Fruit fly (Drosophila melanogaster) whole organism, embryonic: ENCODE results near the gene CG18473.
A peak's percentile ranks its signal among the peaks of the same experiment; 100 is the strongest.

ENCODE experiments used
- Atf-2 ChIP-seq: fragments of 200-800 bp; sonication (Bioruptor generic); optimal IDR thresholded peaks from 2 replicates; lab custom pipeline; 2016; ENCODE audit warnings: missing biosample characterization, missing genetic modification characterization
- CG10267 ChIP-seq: fragments of 200-800 bp; sonication (Bioruptor generic); optimal IDR thresholded peaks from 2 replicates; lab custom pipeline; 2018; ENCODE audit warnings: missing biosample characterization, mild to moderate bottlenecking, missing genetic modification characterization, moderate library complexity
- CG12155 ChIP-seq: fragments of 200-800 bp; sonication (Bioruptor generic); optimal IDR thresholded peaks from 3 replicates; lab custom pipeline; 2016; ENCODE audit warnings: missing biosample characterization, missing genetic modification characterization
- CG12659 ChIP-seq: fragments of 200-800 bp; sonication (Bioruptor generic); optimal IDR thresholded peaks from 3 replicates; lab custom pipeline; 2017; ENCODE audit warnings: mild to moderate bottlenecking, missing biosample characterization, missing genetic modification reagents, missing genetic modification characterization
- CG14965 ChIP-seq: fragments of 200-800 bp; sonication (Bioruptor generic); optimal IDR thresholded peaks from 2 replicates; lab custom pipeline; 2016; ENCODE audit warnings: missing biosample characterization, missing genetic modification characterization, borderline replicate concordance
- CG15073 ChIP-seq: fragments of 200-800 bp; sonication (Bioruptor generic); optimal IDR thresholded peaks from 2 replicates; lab custom pipeline; 2016; ENCODE audit warnings: missing biosample characterization, missing genetic modification characterization
- CG15696 ChIP-seq: fragments of 200-800 bp; sonication (Bioruptor generic); optimal IDR thresholded peaks from 2 replicates; lab custom pipeline; 2019; ENCODE audit warnings: missing biosample characterization, mild to moderate bottlenecking, missing genetic modification characterization, moderate library complexity
- CG16813 ChIP-seq: fragments of 200-800 bp; sonication (Bioruptor generic); IDR thresholded peaks from 3 replicates; pipeline ENCODE4 v1.3.6; 2022; ENCODE audit warnings: missing biosample characterization, missing genetic modification characterization; ENCODE audit not compliant: partially characterized antibody
- CG17359 ChIP-seq: fragments of 200-800 bp; sonication (Bioruptor generic); optimal IDR thresholded peaks from 3 replicates; lab custom pipeline; 2018; ENCODE audit warnings: missing biosample characterization, mild to moderate bottlenecking, missing genetic modification characterization, moderate library complexity
- CG17385 ChIP-seq: fragments of 200-800 bp; sonication (Bioruptor generic); optimal IDR thresholded peaks from 3 replicates; lab custom pipeline; 2018; ENCODE audit warnings: missing biosample characterization, mild to moderate bottlenecking, missing genetic modification characterization
- CG1832 ChIP-seq: fragments of 200-800 bp; sonication (Bioruptor generic); optimal IDR thresholded peaks from 2 replicates; lab custom pipeline; 2017; ENCODE audit warnings: missing biosample characterization, mild to moderate bottlenecking, missing genetic modification characterization, inconsistent platforms
- CG2120 ChIP-seq: fragments of 200-800 bp; sonication (Bioruptor generic); optimal IDR thresholded peaks from 3 replicates; lab custom pipeline; 2016; ENCODE audit warnings: missing biosample characterization, missing genetic modification characterization
- CG2712 ChIP-seq: fragments of 200-800 bp; optimal IDR thresholded peaks from 3 replicates; lab custom pipeline; 2019; ENCODE audit warnings: missing biosample characterization, mild to moderate bottlenecking, missing genetic modification characterization, moderate library complexity
- CG4282 ChIP-seq: fragments of 200-800 bp; sonication (Bioruptor generic); optimal IDR thresholded peaks from 2 replicates; lab custom pipeline; 2016; ENCODE audit warnings: missing biosample characterization, missing genetic modification characterization
- CG4360 ChIP-seq: fragments of 200-800 bp; sonication (Bioruptor generic); IDR thresholded peaks from 2 replicates; pipeline ENCODE4 v1.3.6; 2022; ENCODE audit warnings: missing biosample characterization, missing genetic modification characterization
- CG4820 ChIP-seq: fragments of 200-800 bp; sonication (Bioruptor generic); optimal IDR thresholded peaks from 3 replicates; lab custom pipeline; 2016; ENCODE audit warnings: missing biosample characterization, missing genetic modification characterization
- CG7357 ChIP-seq: fragments of 200-800 bp; sonication (Bioruptor generic); IDR thresholded peaks from 3 replicates; pipeline ENCODE4 v1.3.6; 2022; ENCODE audit warnings: missing biosample characterization, missing genetic modification characterization
- CG8359 ChIP-seq: fragments of 200-800 bp; sonication (Bioruptor generic); optimal IDR thresholded peaks from 2 replicates; lab custom pipeline; 2017; ENCODE audit warnings: missing biosample characterization, mild to moderate bottlenecking, missing genetic modification characterization, borderline replicate concordance
- CG9437 ChIP-seq: fragments of 200-800 bp; sonication (Bioruptor generic); optimal IDR thresholded peaks from 2 replicates; lab custom pipeline; 2018; ENCODE audit warnings: missing biosample characterization, mild to moderate bottlenecking, missing genetic modification characterization
- CG9797 ChIP-seq: fragments of 200-800 bp; sonication (Bioruptor generic); optimal IDR thresholded peaks from 3 replicates; lab custom pipeline; 2018; ENCODE audit warnings: missing biosample characterization, mild to moderate bottlenecking, missing genetic modification characterization
- Dip3 ChIP-seq: fragments of 200-800 bp; sonication (Bioruptor generic); optimal IDR thresholded peaks from 3 replicates; lab custom pipeline; 2016; ENCODE audit warnings: missing biosample characterization, missing genetic modification characterization
- Dref ChIP-seq: fragments of 200-800 bp; sonication (Bioruptor generic); IDR thresholded peaks from 2 replicates; pipeline ENCODE4 v1.3.6; 2022; ENCODE audit warnings: missing biosample characterization, missing genetic modification characterization
- E2f2 ChIP-seq: fragments of 200-800 bp; sonication (Bioruptor generic); IDR thresholded peaks from 2 replicates; pipeline ENCODE4 v1.3.6; 2022; ENCODE audit warnings: missing biosample characterization, missing genetic modification characterization
- ERR ChIP-seq: fragments of 200-800 bp; sonication (Bioruptor generic); optimal IDR thresholded peaks from 2 replicates; lab custom pipeline; 2016; ENCODE audit warnings: missing biosample characterization, missing genetic modification characterization
- Hand ChIP-seq: fragments of 200-800 bp; sonication (Bioruptor generic); optimal IDR thresholded peaks from 2 replicates; lab custom pipeline; 2017; ENCODE audit warnings: mild to moderate bottlenecking, missing biosample characterization, missing genetic modification reagents, missing genetic modification characterization
- Meics ChIP-seq: fragments of 200-800 bp; sonication (Bioruptor generic); optimal IDR thresholded peaks from 2 replicates; lab custom pipeline; 2017; ENCODE audit warnings: missing biosample characterization, mild to moderate bottlenecking, missing genetic modification characterization
- NFAT ChIP-seq: fragments of 200-800 bp; sonication (Bioruptor generic); IDR thresholded peaks from 2 replicates; pipeline ENCODE4 v1.3.6; 2022; ENCODE audit warnings: missing biosample characterization, missing genetic modification characterization
- Rfx ChIP-seq: fragments of 200-800 bp; sonication (Bioruptor generic); IDR thresholded peaks from 2 replicates; pipeline ENCODE4 v1.3.6; 2022; ENCODE audit warnings: missing biosample characterization, missing genetic modification characterization
- Side ChIP-seq: fragments of 200-800 bp; sonication (Bioruptor generic); optimal IDR thresholded peaks from 2 replicates; lab custom pipeline; 2016; ENCODE audit warnings: missing biosample characterization, missing genetic modification characterization
- Usf ChIP-seq: fragments of 200-800 bp; sonication (Bioruptor generic); optimal IDR thresholded peaks from 2 replicates; lab custom pipeline; 2017; ENCODE audit warnings: missing genotype, missing biosample characterization, missing genetic modification characterization
- ase ChIP-seq: fragments of 200-800 bp; sonication (Bioruptor generic); IDR thresholded peaks from 3 replicates; pipeline ENCODE4 v1.3.6; 2022; ENCODE audit warnings: missing biosample characterization, missing genetic modification characterization
- crp ChIP-seq, 2 experiments: fragments of 200-800 bp; sonication (Bioruptor generic); optimal IDR thresholded peaks; 2 replicates in 1 of 2; 3 replicates in 1 of 2; lab custom pipeline; 2017; ENCODE audit warnings: missing biosample characterization in 2 of 2, missing genetic modification characterization in 2 of 2, mild to moderate bottlenecking in 1 of 2, moderate library complexity in 1 of 2
- dimm ChIP-seq: fragments of 200-800 bp; sonication (Bioruptor generic); IDR thresholded peaks from 2 replicates; pipeline ENCODE4 v1.3.6; 2022; ENCODE audit warnings: missing biosample characterization, missing genetic modification characterization
- esg ChIP-seq: fragments of 200-800 bp; sonication (Bioruptor generic); conservative IDR thresholded peaks from 2 replicates; pipeline ENCODE4 v1.3.6; 2022; ENCODE audit warnings: missing biosample characterization, missing genetic modification characterization
- exex ChIP-seq: fragments of 200-800 bp; sonication (Bioruptor generic); optimal IDR thresholded peaks from 4 replicates; lab custom pipeline; 2018; ENCODE audit warnings: missing biosample characterization, mild to moderate bottlenecking, missing genetic modification characterization, moderate library complexity
- fu2 ChIP-seq: fragments of 200-800 bp; sonication (Bioruptor generic); optimal IDR thresholded peaks from 2 replicates; lab custom pipeline; 2016; ENCODE audit warnings: missing biosample characterization, missing genetic modification characterization
- gem ChIP-seq: fragments of 200-800 bp; sonication (Bioruptor generic); optimal IDR thresholded peaks from 2 replicates; lab custom pipeline; 2019; ENCODE audit warnings: missing biosample characterization, mild to moderate bottlenecking, missing genetic modification characterization, moderate library complexity
- grau ChIP-seq: fragments of 200-800 bp; optimal IDR thresholded peaks from 3 replicates; lab custom pipeline; 2019; ENCODE audit warnings: missing biosample characterization, mild to moderate bottlenecking, missing genetic modification characterization, moderate library complexity
- ind ChIP-seq: fragments of 200-800 bp; sonication (Bioruptor generic); optimal IDR thresholded peaks from 3 replicates; lab custom pipeline; 2016; ENCODE audit warnings: missing biosample characterization, missing genetic modification characterization
- oc ChIP-seq: fragments of 200-800 bp; sonication (Bioruptor generic); optimal IDR thresholded peaks from 2 replicates; lab custom pipeline; 2018; ENCODE audit warnings: missing biosample characterization, mild to moderate bottlenecking, missing genetic modification characterization, moderate library complexity
- pan ChIP-seq, 4 experiments: fragments of >200 bp in 3 of 4; fragments of 200-800 bp in 1 of 4; sonication (Bioruptor generic) in 1 of 4; optimal IDR thresholded peaks in 3 of 4; IDR thresholded peaks in 1 of 4; 2 replicates each; pipeline versions ENCODE4 v1.3.6 to Lab custom; 2017 to 2022; ENCODE audit warnings: missing biosample characterization in 2 of 4, missing genetic modification characterization in 2 of 4, mixed read lengths in 1 of 4
- prd ChIP-seq, 3 experiments: fragments of >200 bp in 2 of 3; fragments of 200-800 bp in 1 of 3; sonication (Bioruptor generic) in 1 of 3; optimal IDR thresholded peaks in 2 of 3; IDR thresholded peaks in 1 of 3; 2 replicates in 2 of 3; 3 replicates in 1 of 3; pipeline versions ENCODE4 v1.3.6 to Lab custom; 2017 to 2022; ENCODE audit warnings: missing biosample characterization in 1 of 3, missing genetic modification characterization in 1 of 3
- psq ChIP-seq: fragments of 200-800 bp; sonication (Bioruptor generic); optimal IDR thresholded peaks from 2 replicates; lab custom pipeline; 2017; ENCODE audit warnings: missing biosample characterization, missing genetic modification characterization
- pzg ChIP-seq: fragments of 200-800 bp; sonication (Bioruptor generic); optimal IDR thresholded peaks from 3 replicates; lab custom pipeline; 2018; ENCODE audit warnings: missing biosample characterization, mild to moderate bottlenecking, missing genetic modification characterization, moderate library complexity
- ro ChIP-seq: fragments of 200-800 bp; sonication (Bioruptor generic); IDR thresholded peaks from 2 replicates; pipeline ENCODE4 v1.3.6; 2022; ENCODE audit warnings: missing biosample characterization, missing genetic modification characterization
- usp ChIP-seq: fragments of >200 bp; optimal IDR thresholded peaks from 2 replicates; lab custom pipeline; 2017; ENCODE audit warnings: missing biosample characterization, missing genetic modification characterization
- z ChIP-seq: fragments of 200-800 bp; sonication (Bioruptor generic); IDR thresholded peaks from 3 replicates; pipeline ENCODE4 v1.3.6; 2022; ENCODE audit warnings: missing biosample characterization, missing genetic modification characterization
- zen ChIP-seq: fragments of 200-800 bp; sonication (Bioruptor generic); optimal IDR thresholded peaks from 3 replicates; lab custom pipeline; 2018; ENCODE audit warnings: missing biosample characterization, mild to moderate bottlenecking, missing genetic modification characterization, moderate library complexity
- zfh2 ChIP-seq: fragments of 200-800 bp; sonication (Bioruptor generic); optimal IDR thresholded peaks from 2 replicates; lab custom pipeline; 2016; ENCODE audit warnings: missing biosample characterization, missing genetic modification characterization

The CG18473 gene

dm6 chr3R:9401127-9401603 is 38.1 kb downstream of the CG18473 start, which contains the start of the genes RpL34b and CG8132 (continued):
- TF ChIP-seq CG12155 (GFP tag; lab: Kevin White, UChicago) = peak; percentile 95
- TF ChIP-seq CG9437 (GFP tag; lab: Kevin White, UChicago) = peak; percentile 82
- TF ChIP-seq CG17385 (GFP tag; lab: Kevin White, UChicago) = peak; percentile 91
- peak; percentile 64; the same call in 1 of the 3 replicates for TF ChIP-seq z
- TF ChIP-seq CG7357 (GFP tag; lab: Robert Waterston, UW) = peak; percentile 83
- peak; percentile 95 for TF ChIP-seq Usf (GFP tag; lab: Kevin White, UChicago)
- TF ChIP-seq exex = peak; percentile 91
- TF ChIP-seq CG1832 = no peak
- TF ChIP-seq CG14965 (GFP tag; lab: Kevin White, UChicago) = peak; percentile 60
- TF ChIP-seq zfh2 (GFP tag; lab: Kevin White, UChicago) = peak; percentile 98
- peak; percentile 90 for TF ChIP-seq Atf-2 (GFP tag; lab: Kevin White, UChicago)
- TF ChIP-seq esg (GFP tag; lab: Robert Waterston, UW) = peak; percentile 87
- TF ChIP-seq fu2 (GFP tag; lab: Kevin White, UChicago) = peak; percentile 95
- TF ChIP-seq CG8359 = peak; percentile 80
- TF ChIP-seq CG9797 (GFP tag; lab: Kevin White, UChicago) = peak; percentile 59
- TF ChIP-seq CG16813 (GFP tag; lab: Robert Waterston, UW) = peak; percentile 42; the same call in 1 of the 3 replicates
- peak; percentile 90 for TF ChIP-seq CG4820 (GFP tag; lab: Kevin White, UChicago)
- peak; percentile 83 for TF ChIP-seq CG4360 (GFP tag; lab: Robert Waterston, UW)
- peak; percentile 50 for TF ChIP-seq dimm
- TF ChIP-seq prd (optimal IDR thresholded peaks at IDR 0.05; lab: Kevin White, UChicago) = no peak
- peak; percentile 97 for TF ChIP-seq prd (GFP tag; IDR thresholded peaks at IDR 0.05; lab: Robert Waterston, UW)
- peak; percentile 70 for TF ChIP-seq CG15073 (GFP tag; lab: Kevin White, UChicago)
- TF ChIP-seq ind = peak; percentile 95
- peak; percentile 92 for TF ChIP-seq CG4282 (GFP tag; lab: Kevin White, UChicago)
- TF ChIP-seq pzg (GFP tag; lab: Kevin White, UChicago) = peak; percentile 97
- TF ChIP-seq ERR = peak; percentile 91
- TF ChIP-seq Side (GFP tag; lab: Kevin White, UChicago) = peak; percentile 95
- TF ChIP-seq gem = peak; percentile 98
- no peak for TF ChIP-seq usp (GFP tag; lab: Kevin White, UChicago)
- no peak for TF ChIP-seq pan (optimal IDR thresholded peaks at IDR 0.05; lab: Kevin White, UChicago)
- TF ChIP-seq pan (GFP tag; optimal IDR thresholded peaks at IDR 0.05 in 1 of 2, IDR thresholded peaks at IDR 0.05 in 1 of 2) = peak in 1 of 2 experiments; percentile 96
- TF ChIP-seq Meics (GFP tag; lab: Kevin White, UChicago) = peak; percentile 96
- peak; percentile 93 for TF ChIP-seq CG17359 (tag; lab: Kevin White, UChicago)
- TF ChIP-seq Hand = peak; percentile 85
- TF ChIP-seq Dref = peak; percentile 56
- peak; percentile 95 for TF ChIP-seq Dip3
- peak; percentile 94 for TF ChIP-seq CG15696 (tag; lab: Kevin White, UChicago)
- TF ChIP-seq ase (GFP tag; lab: Robert Waterston, UW) = peak; percentile 94
- peak; percentile 95 for TF ChIP-seq grau (tag; lab: Kevin White, UChicago)
- TF ChIP-seq CG2120 (GFP tag; lab: Kevin White, UChicago) = peak; percentile 98
- TF ChIP-seq zen (tag; lab: Kevin White, UChicago) = peak; percentile 91
- peak; percentile 93 for TF ChIP-seq ro (GFP tag; lab: Robert Waterston, UW)
- TF ChIP-seq Rfx (GFP tag; lab: Robert Waterston, UW) = peak; percentile 99
- peak; percentile 91 for TF ChIP-seq oc (tag; lab: Kevin White, UChicago)
- peak; percentile 87 for TF ChIP-seq psq
- TF ChIP-seq NFAT = peak; percentile 98
- peak; percentile 97 for TF ChIP-seq CG2712 (tag; lab: Kevin White, UChicago)
- peak; percentile 78 for TF ChIP-seq E2f2 (GFP tag; lab: Robert Waterston, UW)
- peak in 1 of 2 experiments; percentile 76 for TF ChIP-seq crp (GFP tag; optimal IDR thresholded peaks at IDR 0.05; lab: Kevin White, UChicago)
- TF ChIP-seq CG12659 (GFP tag; lab: Kevin White, UChicago) = peak; percentile 99
- peak; percentile 99 for TF ChIP-seq CG10267 (tag; lab: Kevin White, UChicago)
